Worm (Caenorhabditis elegans) whole organism, L4/young adult: Measurements from ENCODE around the gene T06D4.2.

Experiments
- W03F9.2 ChIP-seq: fragments of 150-350 bp; optimal IDR thresholded peaks from 2 replicates; lab custom pipeline; 2014; ENCODE audit warnings: missing biosample characterization, missing genetic modification characterization
- dao-5 ChIP-seq: sonication (generic microtip); optimal IDR thresholded peaks from 2 replicates; lab custom pipeline; 2016; ENCODE audit warnings: missing genotype, missing genetic modification characterization, moderate library complexity, missing compliant biosample characterization
- him-1 ChIP-seq: sonication (generic microtip); optimal IDR thresholded peaks from 2 replicates; lab custom pipeline; 2016; ENCODE audit warnings: missing genotype, missing genetic modification reagents, missing genetic modification characterization, missing compliant biosample characterization

Gene T06D4.2

DNA sequence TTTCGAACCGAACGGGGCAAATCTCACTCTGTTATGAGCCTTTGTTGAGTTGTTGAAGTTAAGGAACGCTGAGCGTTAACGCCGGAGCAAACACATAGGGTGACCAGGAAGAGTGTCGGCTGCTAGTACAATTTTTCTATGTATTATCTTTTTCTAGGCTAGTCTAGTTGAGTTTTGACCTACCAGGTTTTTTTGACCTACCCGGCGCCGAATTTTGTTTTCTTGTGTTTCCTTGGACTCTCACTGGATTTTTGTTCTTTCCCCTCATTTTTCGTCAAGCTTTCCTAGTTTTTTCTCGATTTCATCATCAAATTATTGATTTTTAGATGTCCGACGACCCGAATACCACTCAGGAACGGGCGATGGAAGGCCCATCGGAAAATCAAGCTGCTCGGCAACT is 4.2 kb downstream of the T06D4.2 start, which contains the start of gene T06D4.1:
T06D4.1 (plus strand) TSS at position 321 of the 400 bp plus-strand sequence.
- TF ChIP-seq W03F9.2 (no peak), him-1 (no peak), dao-5 (tag; lab: Kevin White, UChicago) (no peak)

DNA sequence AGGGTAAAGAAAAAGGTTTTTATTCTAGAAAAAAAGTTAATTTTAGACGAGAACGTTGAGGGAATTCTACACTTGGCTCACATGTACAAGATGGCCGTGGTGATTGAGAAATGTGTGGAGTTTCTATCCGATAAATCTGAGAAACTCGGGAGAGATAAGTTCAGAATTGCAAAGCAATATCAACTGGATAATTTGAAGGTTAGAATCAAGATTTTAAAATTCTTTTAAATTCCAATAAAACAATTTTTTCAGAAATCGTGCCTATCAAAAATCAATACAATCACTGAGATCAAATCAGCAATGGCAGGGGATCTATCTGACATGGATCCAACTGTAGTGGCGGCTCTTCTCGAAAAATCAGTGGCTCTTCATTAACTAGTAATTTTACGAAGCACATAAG is 7.4 kb downstream of the T06D4.2 start, which contains the start of gene Y49F6C.2:
Y49F6C.2 (plus strand) TSS at position 301 of the 400 bp plus-strand sequence.
- TF ChIP-seq W03F9.2 (no peak), him-1 (no peak), dao-5 (tag; lab: Kevin White, UChicago) (no peak)

DNA sequence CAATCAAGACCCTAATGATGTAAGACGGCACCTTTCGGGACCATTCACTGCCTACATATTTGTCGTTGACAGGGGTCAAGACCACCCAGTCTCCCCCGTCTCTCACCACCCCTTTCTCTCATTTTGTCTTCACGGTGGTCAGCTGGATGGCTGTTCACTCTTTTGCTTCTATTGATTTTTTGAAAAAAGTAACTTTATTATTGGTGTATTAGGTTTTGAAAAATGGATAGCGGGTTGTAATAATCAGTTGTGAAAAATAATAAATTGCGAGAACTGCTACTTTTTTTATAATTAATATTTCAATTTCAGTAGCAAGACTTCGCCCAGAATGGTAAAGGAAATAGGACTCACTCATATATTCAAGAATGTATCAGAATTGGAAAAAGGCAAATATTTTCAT is 8.9 kb downstream of the T06D4.2 start, which contains the start of gene bath-9:
bath-9 (plus strand) TSS at position 301 of the 400 bp plus-strand sequence.
- no peak for TF ChIP-seq W03F9.2
- no peak for TF ChIP-seq dao-5 (tag; lab: Kevin White, UChicago)
- no peak for TF ChIP-seq him-1

DNA sequence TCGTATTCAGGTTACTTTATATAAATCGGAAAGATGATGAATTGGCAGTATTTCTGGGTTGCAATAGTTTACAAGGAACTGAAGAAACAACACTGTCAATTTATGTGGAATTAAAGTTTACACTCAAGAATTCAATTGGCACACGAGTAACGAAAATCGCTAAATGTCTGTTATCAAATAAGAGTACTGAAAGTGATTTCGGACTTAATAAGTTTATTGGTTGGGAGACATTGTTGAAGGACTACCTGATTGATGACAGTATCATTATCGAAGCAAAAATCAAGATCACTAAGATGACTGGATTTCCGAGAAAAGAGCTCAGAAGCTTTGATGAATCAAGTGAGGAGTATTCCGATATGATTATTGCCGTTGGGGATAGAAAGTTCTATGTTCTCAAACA is 10.4 kb downstream of the T06D4.2 start:
- no peak for TF ChIP-seq him-1
- no peak for TF ChIP-seq W03F9.2
- no peak for TF ChIP-seq dao-5 (tag; lab: Kevin White, UChicago)

DNA sequence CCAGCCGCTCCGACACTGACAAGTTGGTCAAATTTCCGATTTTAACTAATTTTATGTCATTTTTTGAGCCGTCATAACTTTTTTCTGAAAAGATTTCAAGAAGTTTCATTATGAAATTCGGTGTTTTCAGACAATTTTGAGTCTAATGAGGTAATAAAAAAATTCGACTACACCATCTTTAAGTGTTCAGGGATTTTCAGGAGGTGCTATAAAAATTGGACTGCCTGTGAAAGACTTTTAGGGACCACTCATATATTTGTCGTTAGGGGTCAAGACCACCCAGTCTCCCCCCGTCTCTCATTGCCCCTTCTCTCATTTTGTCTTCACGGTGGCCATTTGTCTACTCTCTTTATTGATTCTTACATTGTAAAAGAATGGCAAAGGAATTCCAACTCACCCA is 10.9 kb downstream of the T06D4.2 start, which contains the start of gene bath-10:
bath-10 (plus strand) TSS at position 301 of the 400 bp plus-strand sequence.
- TF ChIP-seq him-1 (no peak), W03F9.2 (no peak), dao-5 (tag; lab: Kevin White, UChicago) (no peak)

DNA sequence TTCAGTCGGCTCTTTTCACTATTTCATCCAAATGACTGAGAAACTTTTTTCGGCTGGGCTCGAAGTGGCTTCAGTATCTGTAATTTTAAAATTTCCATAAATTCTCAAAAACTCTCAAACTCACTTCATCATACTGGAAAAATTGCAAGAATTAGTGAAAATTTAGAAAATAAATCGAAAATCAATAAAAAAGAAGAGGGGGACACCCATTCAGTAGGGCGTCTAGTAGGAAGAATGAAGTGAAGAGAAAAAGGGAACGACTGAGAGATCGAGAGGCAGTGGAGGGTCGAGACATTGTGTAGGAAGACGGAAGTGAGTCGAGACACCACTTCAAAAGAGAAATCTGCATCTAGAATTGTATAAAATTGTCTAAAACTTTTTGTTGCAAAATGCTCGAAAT is 11.8 kb downstream of the T06D4.2 start:
- TF ChIP-seq dao-5 (tag; lab: Kevin White, UChicago) = no peak

DNA sequence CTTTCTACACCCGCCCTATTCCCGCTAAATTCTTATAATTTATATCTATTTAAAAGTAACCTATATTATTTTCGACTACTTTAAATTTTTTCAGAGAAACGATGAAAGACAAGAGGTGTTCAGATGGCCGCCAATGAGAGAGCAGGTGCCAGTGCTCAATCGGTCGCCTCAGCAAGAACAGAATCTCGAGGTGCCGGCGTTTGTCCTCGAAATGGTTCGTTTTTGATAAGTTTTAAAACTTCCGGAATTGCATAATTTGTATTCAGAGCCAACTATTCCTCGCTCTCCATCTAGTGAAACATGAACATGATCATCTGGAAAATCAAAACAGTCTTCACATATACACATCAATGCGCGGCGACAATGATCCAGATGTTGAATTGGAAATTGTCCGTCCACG is 14.7 kb downstream of the T06D4.2 start, which contains the start of gene bath-23:
bath-23 (plus strand) TSS at position 301 of the 400 bp plus-strand sequence.
- TF ChIP-seq W03F9.2 (no peak), dao-5 (tag; lab: Kevin White, UChicago) (no peak), him-1 (no peak)

DNA sequence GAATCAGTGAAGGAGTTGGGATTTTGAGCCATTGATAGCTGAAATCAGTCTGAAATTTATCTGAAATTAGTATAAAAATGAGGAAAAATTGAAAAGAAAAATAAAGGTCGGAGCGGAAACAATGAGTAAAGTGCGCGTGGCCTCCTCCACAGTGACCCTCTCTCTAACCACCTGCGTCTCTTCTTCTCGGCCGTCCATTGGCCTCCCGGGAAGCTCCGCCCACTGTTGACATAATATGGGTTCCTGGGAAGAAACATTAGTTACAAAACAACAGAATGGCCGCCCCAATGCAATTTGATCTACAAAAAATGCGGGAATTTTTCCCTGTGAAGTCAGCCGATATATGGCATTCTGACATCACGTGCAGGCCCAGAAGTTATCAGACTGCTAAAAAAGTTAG is 15.6 kb downstream of the T06D4.2 start, which contains the start of gene Y49F6C.8:
Y49F6C.8 (minus strand) TSS at position 51 of the 400 bp plus-strand sequence.
- no peak for TF ChIP-seq W03F9.2
- TF ChIP-seq dao-5 (tag; lab: Kevin White, UChicago) = no peak
- no peak for TF ChIP-seq him-1

DNA sequence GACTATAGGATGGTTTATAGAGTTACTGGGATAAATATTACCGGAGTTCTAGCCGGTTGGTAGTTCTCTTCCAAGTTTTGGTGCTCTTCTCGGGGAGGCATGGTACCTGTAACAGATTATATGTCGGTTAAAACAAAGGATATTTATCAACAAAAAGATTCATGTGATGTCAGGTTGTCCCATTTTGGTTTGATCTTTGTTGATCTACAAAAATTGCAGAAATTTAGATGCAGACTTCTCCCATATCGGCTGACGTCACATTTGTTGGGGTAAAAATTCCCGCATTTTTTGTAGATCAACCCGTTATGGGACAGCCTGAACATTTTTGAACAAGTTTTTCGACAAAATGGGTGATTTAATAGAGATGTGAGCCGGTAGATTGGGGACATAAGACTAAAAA is 17.6 kb downstream of the T06D4.2 start, which contains the start of gene Y49F6C.7:
Y49F6C.7 (minus strand) TSS at position 101 of the 400 bp plus-strand sequence.
- no peak for TF ChIP-seq him-1
- TF ChIP-seq W03F9.2 = no peak
- no peak for TF ChIP-seq dao-5 (tag; lab: Kevin White, UChicago)

DNA sequence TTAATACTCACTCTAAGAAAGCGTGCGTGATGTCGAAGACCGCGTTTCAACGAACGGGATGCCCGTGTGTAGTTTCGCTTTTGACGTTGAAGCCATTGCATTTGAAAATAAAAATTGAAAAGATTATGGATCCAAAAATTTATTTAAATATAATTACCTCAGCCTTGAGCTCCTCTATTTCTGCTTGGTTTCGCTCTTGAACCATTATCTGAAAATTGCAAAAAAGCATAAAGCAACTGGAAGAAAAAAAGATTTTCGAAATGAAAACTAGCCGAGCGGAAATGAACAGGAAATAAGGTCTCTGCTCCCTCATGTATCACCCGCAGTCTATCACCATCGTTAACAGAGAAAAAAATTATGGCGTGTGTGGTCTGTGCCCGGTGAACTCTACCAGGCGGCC is 18.6 kb downstream of the T06D4.2 start, which contains the start of gene Y49F6C.6:
Y49F6C.6 (minus strand) TSS at position 101 of the 400 bp plus-strand sequence.
- TF ChIP-seq dao-5 (tag; lab: Kevin White, UChicago) (no peak), W03F9.2 (no peak), him-1 (no peak)

DNA sequence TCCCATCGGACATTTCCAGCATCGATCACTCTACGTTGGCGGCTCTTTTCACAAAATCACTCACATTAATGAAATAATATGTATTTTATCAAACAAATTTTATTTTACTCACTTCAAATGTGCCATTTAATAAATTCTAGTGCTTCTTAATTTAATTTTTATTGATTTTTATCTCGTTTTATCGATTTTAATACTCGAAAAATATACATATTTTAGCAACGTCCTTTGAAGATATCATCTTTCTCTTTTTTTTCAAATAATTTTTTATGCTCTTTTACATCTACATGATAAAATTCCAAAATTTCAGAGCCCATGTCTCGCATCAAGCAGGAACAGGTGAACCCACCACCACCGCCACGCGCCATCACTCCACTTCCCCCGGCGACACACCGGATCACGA is 26.9 kb downstream of the T06D4.2 start, which contains the start of the genes lido-14 and bath-27:
lido-14 (plus strand) TSS at position 301 of the 400 bp plus-strand sequence.
bath-27 (plus strand) TSS at position 306 of the 400 bp plus-strand sequence.
- no peak for TF ChIP-seq W03F9.2
- TF ChIP-seq him-1 = no peak
- TF ChIP-seq dao-5 (tag; lab: Kevin White, UChicago) = no peak

DNA sequence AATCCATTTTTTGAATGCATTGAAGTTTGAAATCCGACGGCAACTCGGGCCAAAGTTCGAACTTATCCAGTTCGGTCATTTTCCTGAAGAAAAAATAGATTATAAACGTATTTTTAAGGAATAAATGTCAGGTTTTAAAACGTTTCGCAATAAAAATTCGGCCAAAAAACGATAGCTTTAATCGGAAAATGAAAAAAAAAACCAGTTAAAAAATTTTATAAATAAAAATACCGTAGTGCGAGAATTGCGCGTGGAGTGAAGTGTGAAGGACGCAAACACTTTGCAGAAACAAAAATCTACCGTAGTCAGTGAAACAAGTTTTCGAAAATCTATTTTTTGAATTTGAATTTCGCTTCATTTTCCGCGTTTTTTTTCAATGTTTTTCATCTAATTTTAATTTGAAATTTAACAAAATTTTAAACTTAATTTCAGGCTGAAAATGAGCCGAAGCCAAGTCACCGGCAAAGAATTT is 35.8 kb downstream of the T06D4.2 start, which contains the start of gene F14D2.8:
F14D2.8 (minus strand) TSS at position 51 of the 472 bp plus-strand sequence.
- TF ChIP-seq W03F9.2 = no peak
- TF ChIP-seq dao-5 (tag; lab: Kevin White, UChicago) = no peak
- TF ChIP-seq him-1 = no peak

DNA sequence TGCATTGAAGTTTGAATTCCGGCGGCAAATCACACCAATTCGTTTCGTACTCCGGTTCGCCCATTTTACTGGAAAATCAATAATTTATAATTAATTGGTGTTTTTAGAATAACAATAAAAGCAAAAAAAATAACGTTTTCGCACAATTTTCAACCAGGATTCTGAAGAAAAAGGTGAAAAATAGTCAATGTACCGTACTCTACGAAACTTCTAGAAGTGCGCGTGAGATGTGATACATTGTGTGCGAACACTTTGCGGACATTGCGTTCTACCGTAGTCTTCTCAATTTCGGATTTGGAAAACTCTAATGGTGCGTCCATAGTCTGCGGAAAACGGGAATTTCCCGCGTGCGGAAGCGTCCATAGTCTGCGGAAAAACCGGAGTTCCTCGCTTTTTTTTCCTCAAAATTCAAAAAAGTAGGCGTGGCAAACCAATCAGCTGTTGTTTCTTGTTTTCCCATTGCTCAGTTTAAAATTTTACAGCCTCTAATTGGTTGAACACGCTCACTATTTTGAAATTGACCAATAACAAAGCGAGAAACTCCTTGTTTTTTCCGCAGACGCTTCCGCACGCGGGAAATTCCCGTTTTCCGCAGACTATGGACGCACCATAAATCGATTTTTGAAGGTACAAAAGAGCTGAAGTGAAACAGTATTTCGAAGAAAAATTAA is 37.6 kb downstream of the T06D4.2 start, which contains the start of the genes F14D2.14 and bath-29:
F14D2.14 (minus strand) TSS at position 51 of the 671 bp plus-strand sequence.
bath-29 (plus strand) TSS at position 621 of the 671 bp plus-strand sequence.
- no peak for TF ChIP-seq W03F9.2
- no peak for TF ChIP-seq dao-5 (tag; lab: Kevin White, UChicago)
- no peak for TF ChIP-seq him-1

DNA sequence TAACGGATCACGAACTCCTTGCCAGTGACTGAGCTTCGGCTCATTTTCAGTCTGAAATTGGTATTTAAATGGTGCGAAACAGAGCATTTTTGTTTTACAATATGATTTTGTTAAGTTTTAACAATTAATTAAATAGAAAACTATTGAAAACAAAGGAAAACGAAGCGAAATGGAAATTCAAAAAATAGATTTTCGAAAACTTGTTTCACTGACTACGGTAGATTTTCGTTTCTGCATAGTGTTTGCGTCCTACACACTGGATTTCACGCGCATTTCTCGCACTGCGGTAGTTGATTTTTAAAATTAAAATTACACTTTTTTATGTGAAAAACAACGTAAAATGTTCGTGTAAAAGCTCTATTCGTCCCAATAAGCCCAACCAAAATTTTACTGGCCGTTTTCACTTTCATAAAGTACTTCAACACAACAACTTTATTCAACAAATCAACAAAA is 39.4 kb downstream of the T06D4.2 start, which contains the start of gene bath-30:
bath-30 (minus strand) TSS at position 51 of the 453 bp plus-strand sequence.
- no peak for TF ChIP-seq dao-5 (tag; lab: Kevin White, UChicago)
- no peak for TF ChIP-seq W03F9.2
- no peak for TF ChIP-seq him-1
